Fruit fly (Drosophila melanogaster) whole organism, embryonic: ENCODE results near the gene CG12659.

ENCODE experiments used
- CG7372 ChIP-seq: fragments of 200-800 bp; sonication (Bioruptor generic); IDR thresholded peaks from 2 replicates; pipeline ENCODE4 v1.3.6; 2022; ENCODE audit warnings: missing biosample characterization, missing genetic modification characterization
- al ChIP-seq: fragments of 200-800 bp; sonication (Bioruptor generic); IDR thresholded peaks from 2 replicates; pipeline ENCODE4 v1.3.6; 2022; ENCODE audit warnings: missing biosample characterization, missing genetic modification characterization
- sr ChIP-seq: fragments of 200-800 bp; sonication (Bioruptor generic); IDR thresholded peaks from 3 replicates; pipeline ENCODE4 v1.3.6; 2022; ENCODE audit warnings: missing biosample characterization, missing genetic modification characterization

The CG12659 gene

DNA sequence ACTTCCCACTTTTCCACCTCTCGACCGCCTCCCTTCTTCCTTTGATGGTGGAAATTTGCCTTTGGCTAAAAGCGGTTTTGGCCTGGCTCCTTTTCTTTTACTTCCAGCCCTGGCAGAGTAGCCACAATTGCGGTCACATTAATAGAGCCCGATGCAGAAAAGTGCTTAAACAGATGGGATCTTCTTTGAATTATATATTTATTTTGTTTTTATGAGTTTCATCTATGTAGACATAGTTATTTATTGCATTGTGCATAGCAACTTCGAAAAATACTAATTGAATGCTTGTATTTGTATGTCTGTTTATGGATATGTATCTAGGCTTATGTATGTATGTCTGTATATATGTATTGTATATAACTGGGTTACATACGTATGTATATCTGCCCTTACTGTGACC, 49.5 kb downstream of the CG12659 start (continued):
- 0 out of 2 replicates have a peak, but pooled peaks have one; percentile 14 for TF ChIP-seq CG7372 (GFP tag; lab: Robert Waterston, UW)
- TF ChIP-seq sr, result no peak
- 0 out of 2 replicates have a peak, but pooled peaks have one; percentile 14 for TF ChIP-seq al (GFP tag; lab: Robert Waterston, UW)
